Fruit fly (Drosophila melanogaster): ENCODE data around the gene disp.

dm6 chr3R:5861218-5861902 lies 5.2 kb upstream of the disp start:
- TF ChIP-seq CG9817 (tag; optimal IDR thresholded peaks at IDR 0.05) (peak; percentile 51), CG2120 (GFP tag; optimal IDR thresholded peaks at IDR 0.05) (peak; percentile 74), sima (GFP tag; optimal IDR thresholded peaks at IDR 0.05) (no peak)

Measured in whole organism, embryonic.